Worm (Caenorhabditis elegans): ENCODE data around the gene exos-9.

The exos-9 gene

DNA sequence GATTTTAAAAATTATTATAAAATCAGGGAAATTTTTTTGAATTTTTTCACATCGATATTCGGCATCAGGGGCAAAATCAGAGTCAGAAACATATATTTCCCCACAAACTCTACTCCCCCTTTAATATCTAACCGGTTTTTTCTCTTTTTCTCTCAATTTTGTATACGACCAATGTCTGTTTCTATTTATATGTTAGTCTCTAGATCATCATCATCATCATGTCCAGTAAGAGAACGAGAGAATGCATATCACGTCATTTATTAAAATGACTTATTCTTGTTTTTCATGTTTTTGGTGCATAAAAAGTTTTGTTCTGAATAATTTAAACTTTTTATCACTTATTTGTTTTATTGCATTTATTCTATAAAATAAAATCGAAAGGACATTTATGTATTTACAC is 45.3 kb downstream of the exos-9 start:
- TF ChIP-seq unc-62 (GFP tag; optimal IDR thresholded peaks at IDR 0.05) = no peak

DNA sequence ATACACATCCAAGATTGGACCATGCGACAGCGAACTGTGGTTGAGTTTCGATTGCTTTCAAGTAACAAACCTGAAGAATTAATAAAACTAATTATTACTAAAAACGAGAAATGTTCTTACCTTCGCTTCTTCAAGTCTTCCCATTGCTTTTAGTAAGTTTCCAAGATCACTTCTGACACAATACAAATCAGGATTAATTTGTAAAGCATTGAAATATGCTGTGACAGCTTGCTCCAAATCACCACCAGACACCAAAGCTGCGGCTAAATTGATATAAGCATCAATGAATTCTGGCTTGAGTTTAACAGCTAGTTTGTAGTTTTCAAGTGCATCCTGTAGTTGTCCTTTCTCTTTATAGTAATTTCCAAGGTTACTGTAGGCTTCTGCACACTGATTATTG is 47.7 kb downstream of the exos-9 start:
- no peak for TF ChIP-seq unc-62 (GFP tag; optimal IDR thresholded peaks at IDR 0.05)

DNA sequence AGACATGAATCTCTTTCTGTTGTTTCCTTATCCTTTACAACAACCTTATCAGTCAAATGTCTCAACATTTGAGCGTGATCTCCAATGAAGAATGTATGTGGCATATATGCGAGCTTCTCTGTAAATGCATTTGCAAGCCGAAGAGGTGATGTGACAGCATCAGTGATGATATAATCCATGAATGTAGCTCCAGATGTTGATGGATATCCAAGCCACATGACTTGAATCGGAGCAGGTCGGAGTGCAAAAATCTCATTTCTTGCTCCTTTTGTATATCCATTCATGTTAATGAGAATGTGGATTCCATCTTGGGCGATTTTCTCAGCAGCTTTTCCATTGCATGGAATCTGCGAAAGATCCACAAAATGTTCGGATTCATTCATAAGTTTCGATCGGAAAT is 49.7 kb downstream of the exos-9 start:
- TF ChIP-seq unc-62 (GFP tag; optimal IDR thresholded peaks at IDR 0.05) = no peak

DNA sequence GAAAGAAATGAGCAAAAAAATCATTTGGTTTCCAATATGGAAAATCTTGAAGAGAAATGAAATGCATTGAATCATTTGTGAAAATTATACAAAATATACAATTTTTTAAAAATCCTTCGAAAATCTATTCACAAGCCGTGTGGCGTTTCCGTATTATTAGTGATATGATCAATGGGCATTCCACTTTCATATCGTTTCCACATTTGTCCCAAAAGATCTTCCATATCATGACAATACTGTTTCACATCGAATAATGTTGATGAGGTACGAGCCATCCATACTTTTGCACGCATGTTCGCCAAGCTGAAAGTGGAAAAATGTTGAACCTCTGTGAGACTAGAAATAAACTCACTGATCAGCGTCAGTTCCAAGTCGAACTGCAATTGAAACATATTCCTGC is 51.5 kb downstream of the exos-9 start:
- TF ChIP-seq unc-62 (GFP tag; optimal IDR thresholded peaks at IDR 0.05) = no peak
